Worm (Caenorhabditis elegans): ENCODE results near the gene ZK402.1.

The ZK402.1 gene

DNA sequence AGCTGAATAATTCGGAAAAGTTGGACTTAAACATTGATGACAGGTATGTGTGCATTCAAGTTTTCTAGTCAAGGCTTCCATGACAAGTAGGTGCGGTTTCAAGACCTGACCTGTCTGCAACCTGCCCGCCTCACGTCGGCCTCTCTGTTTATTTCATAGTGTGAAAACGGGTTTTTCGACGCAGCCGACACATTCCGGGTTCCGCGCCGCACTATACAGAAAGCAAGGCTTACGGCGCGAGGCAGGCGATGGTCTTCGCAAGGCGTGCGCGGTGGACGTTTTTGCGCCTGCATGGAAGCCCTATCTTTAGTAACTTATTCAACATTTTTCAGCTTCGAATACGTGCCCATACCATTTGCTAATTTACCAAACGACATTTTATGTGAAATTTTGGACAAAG is 31.6 kb upstream of the ZK402.1 start:
- TF ChIP-seq skn-1 (tag; optimal IDR thresholded peaks at IDR 0.05): no peak
- no peak for TF ChIP-seq pqm-1 (tag; optimal IDR thresholded peaks at IDR 0.05)
- no peak for TF ChIP-seq xbp-1 (tag; optimal IDR thresholded peaks at IDR 0.05)
- no peak for TF ChIP-seq pax-3 (tag; optimal IDR thresholded peaks at IDR 0.05)
- TF ChIP-seq nhr-11 (tag; optimal IDR thresholded peaks at IDR 0.05): no peak
- TF ChIP-seq sup-37 (GFP tag; optimal IDR thresholded peaks at IDR 0.05): no peak
- TF ChIP-seq nhr-237 (tag; optimal IDR thresholded peaks at IDR 0.05): no peak

ce11 chrX:1375071-1375470 is 29.0 kb upstream of the ZK402.1 start:
- 0 out of 2 replicates have a peak, but pooled peaks have one; percentile 45 for TF ChIP-seq unc-98 (GFP tag; IDR thresholded peaks at IDR 0.05)
- TF ChIP-seq mab-9 (GFP tag; IDR thresholded peaks at IDR 0.05): 0 out of 2 replicates have a peak, but pooled peaks have one; percentile 14

- TF ChIP-seq unc-98 (GFP tag; IDR thresholded peaks at IDR 0.05): no peak
- TF ChIP-seq zip-4 (GFP tag; optimal IDR thresholded peaks at IDR 0.05): no peak
- no peak for TF ChIP-seq lin-13 (GFP tag; optimal IDR thresholded peaks at IDR 0.05)
- 0 out of 2 replicates have a peak, but pooled peaks have one; percentile 20 for TF ChIP-seq ceh-88 (GFP tag; IDR thresholded peaks at IDR 0.05)
- no peak for TF ChIP-seq isw-1 (GFP tag; IDR thresholded peaks at IDR 0.05)
- TF ChIP-seq mep-1 (tag; optimal IDR thresholded peaks at IDR 0.05): peak; percentile 42
- no peak for TF ChIP-seq unc-62 (GFP tag; optimal IDR thresholded peaks at IDR 0.05)
- TF ChIP-seq elt-3 (tag; optimal IDR thresholded peaks at IDR 0.05): no peak
- peak; percentile 60 for TF ChIP-seq fkh-8 (tag; optimal IDR thresholded peaks at IDR 0.05)
- TF ChIP-seq fkh-10 (GFP tag; optimal IDR thresholded peaks at IDR 0.05): peak; percentile 72
- peak; percentile 36 for TF ChIP-seq fos-1 (tag; optimal IDR thresholded peaks at IDR 0.05)
- TF ChIP-seq mdl-1 (tag; optimal IDR thresholded peaks at IDR 0.05): peak in 1 of 2 experiments; percentile 71
- no peak for TF ChIP-seq nhr-85 (tag)
- no peak for TF ChIP-seq lir-3 (tag; optimal IDR thresholded peaks at IDR 0.05; ENCODE audit: poor library complexity)
- TF ChIP-seq ztf-4 (tag; optimal IDR thresholded peaks at IDR 0.05): no peak
- TF ChIP-seq grh-1 (GFP tag; IDR thresholded peaks at IDR 0.05): peak; percentile 41
- TF ChIP-seq nhr-11 (tag; optimal IDR thresholded peaks at IDR 0.05): no peak
- TF ChIP-seq nhr-12 (tag; optimal IDR thresholded peaks at IDR 0.05): no peak
- TF ChIP-seq nhr-237 (tag; optimal IDR thresholded peaks at IDR 0.05): no peak
- TF ChIP-seq dsc-1 (tag; optimal IDR thresholded peaks at IDR 0.05): peak; percentile 67
- TF ChIP-seq ces-1 (GFP tag; optimal IDR thresholded peaks at IDR 0.05): no peak
- no peak for TF ChIP-seq ama-1 (optimal IDR thresholded peaks at IDR 0.05)
- TF ChIP-seq skn-1 (tag; optimal IDR thresholded peaks at IDR 0.05): peak; percentile 81
- TF ChIP-seq nhr-19 (GFP tag; conservative IDR thresholded peaks at IDR 0.05): peak; percentile 64
- TF ChIP-seq ceh-8 (GFP tag; optimal IDR thresholded peaks at IDR 0.05): peak; percentile 55
- peak; percentile 44 for TF ChIP-seq irx-1 (tag; optimal IDR thresholded peaks at IDR 0.05)
- no peak for TF ChIP-seq Y116A8C.19 (tag; optimal IDR thresholded peaks at IDR 0.05; ENCODE audit: borderline replicate concordance)
- peak; percentile 69 for TF ChIP-seq snpc-4 (tag; optimal IDR thresholded peaks at IDR 0.05)
- peak; percentile 33 for TF ChIP-seq swsn-7 (tag; optimal IDR thresholded peaks at IDR 0.05)
- TF ChIP-seq unc-86 (tag; optimal IDR thresholded peaks at IDR 0.05): peak; percentile 17
- TF ChIP-seq nhr-90 (tag; optimal IDR thresholded peaks at IDR 0.05; ENCODE audit: poor library complexity): peak; percentile 69
- TF ChIP-seq lin-14 (GFP tag; optimal IDR thresholded peaks at IDR 0.05): peak; percentile 49
- peak; percentile 68 for TF ChIP-seq jun-1 (tag; optimal IDR thresholded peaks at IDR 0.05)
- TF ChIP-seq aha-1 (tag; optimal IDR thresholded peaks at IDR 0.05): no peak
- peak; percentile 32 to 39 for TF ChIP-seq lsy-2 (tag; optimal IDR thresholded peaks at IDR 0.05)
- peak; percentile 25 for TF ChIP-seq xbp-1 (tag; optimal IDR thresholded peaks at IDR 0.05)
- TF ChIP-seq lin-15B (tag; optimal IDR thresholded peaks at IDR 0.05): no peak
- no peak for TF ChIP-seq mab-9 (GFP tag; IDR thresholded peaks at IDR 0.05)
- peak; percentile 4 for TF ChIP-seq tbx-2 (tag; optimal IDR thresholded peaks at IDR 0.05)
- no peak for TF ChIP-seq ceh-90 (tag; optimal IDR thresholded peaks at IDR 0.05)
- TF ChIP-seq nhr-76 (tag; optimal IDR thresholded peaks at IDR 0.05): no peak
- peak in 1 of 2 experiments; percentile 62 for TF ChIP-seq lin-35 (GFP tag; optimal IDR thresholded peaks at IDR 0.05)
- TF ChIP-seq C04F5.9 (tag; optimal IDR thresholded peaks at IDR 0.05): no peak
- peak in 1 of 3 experiments; percentile 19 for TF ChIP-seq dpl-1 (GFP tag; optimal IDR thresholded peaks at IDR 0.05)
- no peak for TF ChIP-seq ztf-11 (tag; optimal IDR thresholded peaks at IDR 0.05)
- TF ChIP-seq nhr-47 (tag; optimal IDR thresholded peaks at IDR 0.05): peak; percentile 76
Measured at ce11 chrX:1379391-1379790, 24.7 kb upstream of the ZK402.1 start.

Data from whole organism, L1 larva.